Fruit fly (Drosophila melanogaster) whole organism, embryonic: ENCODE results near the gene CG10638.

Experiments
- CG16813 ChIP-seq: fragments of 200-800 bp; sonication (Bioruptor generic); IDR thresholded peaks from 3 replicates; pipeline ENCODE4 v1.3.6; 2022; ENCODE audit warnings: missing biosample characterization, missing genetic modification characterization; ENCODE audit not compliant: partially characterized antibody
- CG17568 ChIP-seq: fragments of 200-800 bp; sonication (Bioruptor generic); optimal IDR thresholded peaks from 2 replicates; lab custom pipeline; 2018; ENCODE audit warnings: missing biosample characterization, mild to moderate bottlenecking, missing genetic modification characterization, moderate library complexity
- CG8478 ChIP-seq: fragments of >200 bp; optimal IDR thresholded peaks from 2 replicates; lab custom pipeline; 2018
- Sox102F ChIP-seq: fragments of 200-800 bp; sonication (Bioruptor generic); optimal IDR thresholded peaks from 2 replicates; lab custom pipeline; 2018; ENCODE audit warnings: missing biosample characterization, mild to moderate bottlenecking, missing genetic modification characterization, moderate library complexity
- hkb ChIP-seq, 2 experiments: fragments of 200-800 bp in 1 of 2; fragments of >200 bp in 1 of 2; sonication (Bioruptor generic) in 1 of 2; IDR thresholded peaks in 1 of 2; optimal IDR thresholded peaks in 1 of 2; 2 replicates each; pipeline versions ENCODE4 v1.3.6 to Lab custom; 2017 to 2022; ENCODE audit warnings: missing biosample characterization in 1 of 2, missing genetic modification characterization in 1 of 2

- TF ChIP-seq CG8478 (no peak), Sox102F (no peak), CG17568 (GFP tag; lab: Kevin White, UChicago) (no peak), hkb (optimal IDR thresholded peaks at IDR 0.05; lab: Kevin White, UChicago) (no peak), hkb (GFP tag; IDR thresholded peaks at IDR 0.05; lab: Robert Waterston, UW) (no peak), CG16813 (GFP tag; lab: Robert Waterston, UW) (0 out of 3 replicates have a peak, but pooled peaks have one; percentile 10)
These were observed 4.9 kb upstream of the CG10638 start for dm6 chr3L:12505990-12506389.
